Worm (Caenorhabditis elegans): ENCODE results near the gene C31B8.16.

Gene C31B8.16

DNA sequence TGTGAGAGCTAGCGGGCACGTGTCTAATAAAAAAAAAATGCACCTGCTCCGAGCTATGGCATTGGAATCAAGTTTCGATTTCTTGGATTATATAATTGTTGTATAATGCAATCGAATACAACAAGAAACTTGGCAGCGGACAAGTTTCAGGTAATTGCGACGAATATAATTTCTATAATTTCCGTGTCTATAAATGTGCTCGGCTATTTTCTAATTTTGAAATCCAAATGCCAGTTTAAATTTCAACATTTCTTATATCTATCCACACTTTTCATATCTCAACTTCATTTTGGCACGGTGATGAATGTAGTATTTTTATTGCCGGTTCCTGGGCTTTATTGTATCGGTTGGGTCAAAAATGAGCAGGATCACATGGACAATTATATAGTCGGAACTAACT lies at the start of gene C31B8.16:
C31B8.16 (plus strand) TSS at position 301 of the 400 bp plus-strand sequence.
- no peak for TF ChIP-seq ceh-2 (tag; optimal IDR thresholded peaks at IDR 0.05)
- TF ChIP-seq nhr-232 (tag; optimal IDR thresholded peaks at IDR 0.05), result no peak
- no peak for TF ChIP-seq ceh-30 (tag; optimal IDR thresholded peaks at IDR 0.05)
- TF ChIP-seq ceh-19 (GFP tag; optimal IDR thresholded peaks at IDR 0.05), result no peak
- no peak for TF ChIP-seq pqm-1 (tag; optimal IDR thresholded peaks at IDR 0.05)
- TF ChIP-seq npax-4 (tag; optimal IDR thresholded peaks at IDR 0.05), result no peak
- TF ChIP-seq dve-1 (tag; optimal IDR thresholded peaks at IDR 0.05), result no peak
- TF ChIP-seq fax-1 (tag; optimal IDR thresholded peaks at IDR 0.05), result no peak
- no peak for TF ChIP-seq rnt-1 (tag; optimal IDR thresholded peaks at IDR 0.05)
- no peak for TF ChIP-seq unc-86 (tag; optimal IDR thresholded peaks at IDR 0.05)
- no peak for TF ChIP-seq ref-2 (tag; optimal IDR thresholded peaks at IDR 0.05)
- no peak for TF ChIP-seq unc-42 (tag; optimal IDR thresholded peaks at IDR 0.05)
- TF ChIP-seq hlh-13 (GFP tag; optimal IDR thresholded peaks at IDR 0.05), result no peak
- TF ChIP-seq tbx-7 (tag; optimal IDR thresholded peaks at IDR 0.05), result no peak
- no peak for TF ChIP-seq ztf-16 (tag; optimal IDR thresholded peaks at IDR 0.05)
- no peak for TF ChIP-seq che-1 (tag; optimal IDR thresholded peaks at IDR 0.05)
- no peak for TF ChIP-seq odd-2 (tag; optimal IDR thresholded peaks at IDR 0.05)
- no peak for TF ChIP-seq madf-2 (tag; optimal IDR thresholded peaks at IDR 0.05)
- TF ChIP-seq ttx-3 (tag; optimal IDR thresholded peaks at IDR 0.05), result no peak

ce11 chrV:2880356-2880755 lies 49.5 kb upstream of the C31B8.16 start:
- TF ChIP-seq elt-2 (tag; optimal IDR thresholded peaks at IDR 0.05) (peak; percentile 26), lin-11 (tag; optimal IDR thresholded peaks at IDR 0.05) (no peak)

DNA sequence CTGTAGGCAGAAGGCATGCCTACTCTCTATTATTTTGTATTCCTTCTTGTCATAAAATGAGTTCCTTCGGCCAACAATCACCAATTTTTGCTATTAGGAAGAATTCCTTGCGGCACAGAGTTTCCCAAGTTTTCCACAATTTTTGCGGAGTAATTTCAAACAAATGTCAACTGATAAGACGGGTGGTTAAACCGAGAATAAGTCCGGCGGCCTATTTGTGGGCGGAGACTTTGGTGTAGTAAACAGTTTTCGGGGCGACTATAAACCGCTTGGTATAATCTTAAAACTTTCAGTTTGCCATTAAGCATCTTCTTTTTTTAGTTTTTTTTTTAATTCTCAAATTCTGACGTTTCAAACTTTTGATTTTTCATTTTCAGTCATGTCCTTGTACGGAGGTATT lies 48.8 kb upstream of the C31B8.16 start, which contains the start of gene ifc-1:
ifc-1 (plus strand) TSS at position 378 of the 400 bp plus-strand sequence.
- TF ChIP-seq ceh-19 (GFP tag; optimal IDR thresholded peaks at IDR 0.05) (no peak), lim-6 (tag; optimal IDR thresholded peaks at IDR 0.05) (no peak), odd-2 (tag; optimal IDR thresholded peaks at IDR 0.05) (no peak), hlh-15 (tag; optimal IDR thresholded peaks at IDR 0.05) (no peak), pha-2 (tag; optimal IDR thresholded peaks at IDR 0.05) (no peak)

ce11 chrV:2881565-2881964 lies 48.3 kb upstream of the C31B8.16 start:
- no peak for TF ChIP-seq pax-1 (tag; optimal IDR thresholded peaks at IDR 0.05)
- TF ChIP-seq mec-3 (tag; optimal IDR thresholded peaks at IDR 0.05; ENCODE audit: borderline replicate concordance), result no peak
- no peak for TF ChIP-seq pqm-1 (tag; optimal IDR thresholded peaks at IDR 0.05)
- TF ChIP-seq Y22D7AL.16 (tag; optimal IDR thresholded peaks at IDR 0.05), result no peak
- TF ChIP-seq elt-2 (tag; optimal IDR thresholded peaks at IDR 0.05), result no peak
- no peak for TF ChIP-seq hlh-8 (tag; optimal IDR thresholded peaks at IDR 0.05)
- TF ChIP-seq nfya-1 (tag; optimal IDR thresholded peaks at IDR 0.05), result no peak
- no peak for TF ChIP-seq dve-1 (tag; optimal IDR thresholded peaks at IDR 0.05)

- TF ChIP-seq pqm-1 (tag; optimal IDR thresholded peaks at IDR 0.05) (no peak), odd-2 (tag; optimal IDR thresholded peaks at IDR 0.05) (no peak), zip-5 (tag; optimal IDR thresholded peaks at IDR 0.05) (no peak), T23F11.4 (GFP tag; optimal IDR thresholded peaks at IDR 0.05) (no peak), ceh-31 (tag; optimal IDR thresholded peaks at IDR 0.05) (no peak), unc-3 (GFP tag; conservative IDR thresholded peaks at IDR 0.05) (no peak), unc-3 (tag; optimal IDR thresholded peaks at IDR 0.05) (no peak), pros-1 (tag; optimal IDR thresholded peaks at IDR 0.05) (no peak), nhr-11 (tag; optimal IDR thresholded peaks at IDR 0.05) (no peak), pha-4 (tag; optimal IDR thresholded peaks at IDR 0.05) (no peak), pha-2 (tag; optimal IDR thresholded peaks at IDR 0.05) (no peak), unc-55 (GFP tag; optimal IDR thresholded peaks at IDR 0.05) (no peak), ceh-22 (tag; optimal IDR thresholded peaks at IDR 0.05) (no peak), ama-1 (optimal IDR thresholded peaks at IDR 0.05) (no peak), eyg-1 (tag; optimal IDR thresholded peaks at IDR 0.05) (no peak), elt-2 (tag; optimal IDR thresholded peaks at IDR 0.05) (no peak)
Measured at ce11 chrV:2883097-2883496, 46.8 kb upstream of the C31B8.16 start.
